Worm (Caenorhabditis elegans) whole organism, L1 larva: ENCODE results near the gene Y60A9A.1.

Experiments
- F16B12.6 ChIP-seq: fragments of 150-350 bp; optimal IDR thresholded peaks from 2 replicates; lab custom pipeline; 2014; ENCODE audit warnings: missing biosample characterization, missing genetic modification characterization
- ama-1 ChIP-seq: fragments of 150-350 bp; optimal IDR thresholded peaks from 2 replicates; lab custom pipeline; 2014
- blmp-1 ChIP-seq: fragments of 150-350 bp; optimal IDR thresholded peaks from 2 replicates; lab custom pipeline; 2014; ENCODE audit warnings: missing biosample characterization, missing genetic modification characterization
- ceh-8 ChIP-seq: fragments of 200-800 bp; sonication (Bioruptor generic); optimal IDR thresholded peaks from 2 replicates; lab custom pipeline; 2018; ENCODE audit warnings: mild to moderate bottlenecking, missing genetic modification characterization, moderate library complexity, missing compliant biosample characterization
- ces-1 ChIP-seq: fragments of 150-350 bp; optimal IDR thresholded peaks from 2 replicates; lab custom pipeline; 2014; ENCODE audit warnings: missing biosample characterization, missing genetic modification reagents, missing genetic modification characterization
- dpl-1 ChIP-seq, 3 experiments: fragments of 150-350 bp in 2 of 3; sonication (generic microtip) in 1 of 3; optimal IDR thresholded peaks; 2 replicates each; lab custom pipeline; 2014 to 2017; ENCODE audit warnings: missing biosample characterization in 3 of 3, missing genetic modification characterization in 3 of 3, missing genetic modification reagents in 3 of 3
- efl-1 ChIP-seq, 4 experiments: fragments of 150-350 bp; optimal IDR thresholded peaks in 3 of 4; peaks in 1 of 4; 1 replicate in 1 of 4; 2 replicates in 3 of 4; lab custom pipeline; 2014; ENCODE audit warnings: missing biosample characterization in 2 of 4, missing genetic modification characterization in 2 of 4, missing genetic modification reagents in 2 of 4
- egl-27 ChIP-seq, 2 experiments: fragments of 150-350 bp in 1 of 2; sonication (generic microtip); optimal IDR thresholded peaks; 3 replicates each; lab custom pipeline; 2017 to 2018; ENCODE audit warnings: missing biosample characterization in 2 of 2, missing genetic modification characterization in 2 of 2, missing genetic modification reagents in 2 of 2
- elt-2 ChIP-seq: sonication (generic microtip); optimal IDR thresholded peaks from 2 replicates; lab custom pipeline; 2016; ENCODE audit warnings: missing genetic modification characterization, mild to moderate bottlenecking, inconsistent platforms, missing compliant biosample characterization, missing genetic modification reagents
- elt-3 ChIP-seq, 6 experiments: fragments of 150-350 bp in 1 of 6; sonication (generic microtip); optimal IDR thresholded peaks; 2 replicates each; lab custom pipeline; 2017 to 2018; ENCODE audit warnings: missing biosample characterization in 6 of 6, missing genetic modification characterization in 6 of 6, inconsistent platforms in 1 of 6
- hlh-4 ChIP-seq: sonication (generic microtip); optimal IDR thresholded peaks from 2 replicates; lab custom pipeline; 2016; ENCODE audit warnings: mild to moderate bottlenecking, missing genetic modification characterization, missing compliant biosample characterization
- jun-1 ChIP-seq: fragments of 150-350 bp; optimal IDR thresholded peaks from 2 replicates; lab custom pipeline; 2014; ENCODE audit warnings: missing biosample characterization, missing genetic modification reagents, missing genetic modification characterization
- lin-14 ChIP-seq: fragments of 200-800 bp; sonication (Bioruptor generic); optimal IDR thresholded peaks from 2 replicates; lab custom pipeline; 2018; ENCODE audit warnings: mild to moderate bottlenecking, missing genetic modification characterization, moderate library complexity, missing compliant biosample characterization
- lin-15B ChIP-seq: fragments of 150-350 bp; sonication (generic microtip); optimal IDR thresholded peaks from 3 replicates; lab custom pipeline; 2014; ENCODE audit warnings: missing biosample characterization, missing genetic modification characterization
- lsy-2 ChIP-seq, 2 experiments: fragments of 150-350 bp; optimal IDR thresholded peaks; 2 replicates each; lab custom pipeline; 2014; ENCODE audit warnings: missing biosample characterization in 2 of 2, missing genetic modification characterization in 2 of 2
- mef-2 ChIP-seq: fragments of 150-350 bp; optimal IDR thresholded peaks from 2 replicates; lab custom pipeline; 2014; ENCODE audit warnings: missing biosample characterization, missing genetic modification characterization
- mep-1 ChIP-seq: fragments of 150-350 bp; optimal IDR thresholded peaks from 2 replicates; lab custom pipeline; 2014; ENCODE audit warnings: missing biosample characterization, missing genetic modification characterization
- nhr-11 ChIP-seq: fragments of 150-350 bp; optimal IDR thresholded peaks from 2 replicates; lab custom pipeline; 2014; ENCODE audit warnings: missing biosample characterization, missing genetic modification characterization
- nhr-12 ChIP-seq: sonication (generic microtip); optimal IDR thresholded peaks from 2 replicates; lab custom pipeline; 2017; ENCODE audit warnings: missing biosample characterization, missing genetic modification characterization
- nhr-47 ChIP-seq: sonication (generic microtip); optimal IDR thresholded peaks from 2 replicates; lab custom pipeline; 2016; ENCODE audit warnings: mild to moderate bottlenecking, missing genetic modification characterization, moderate library complexity, missing compliant biosample characterization
- nhr-71 ChIP-seq: sonication (generic microtip); optimal IDR thresholded peaks from 2 replicates; lab custom pipeline; 2016; ENCODE audit warnings: mild to moderate bottlenecking, missing genetic modification characterization, moderate library complexity, missing compliant biosample characterization
- nhr-76 ChIP-seq: sonication (generic microtip); optimal IDR thresholded peaks from 2 replicates; lab custom pipeline; 2017; ENCODE audit warnings: missing biosample characterization, missing genetic modification characterization
- nhr-77 ChIP-seq: fragments of 150-350 bp; optimal IDR thresholded peaks from 2 replicates; lab custom pipeline; 2014; ENCODE audit warnings: missing biosample characterization, missing genetic modification characterization
- nhr-84 ChIP-seq: sonication (generic microtip); optimal IDR thresholded peaks from 2 replicates; lab custom pipeline; 2017; ENCODE audit warnings: missing biosample characterization, missing genetic modification characterization
- nhr-85 ChIP-seq: sonication (generic microtip); peaks from one replicate; lab custom pipeline; 2016; ENCODE audit warnings: missing genetic modification characterization, inconsistent platforms, missing compliant biosample characterization
- nhr-90 ChIP-seq: sonication (generic microtip); optimal IDR thresholded peaks from 2 replicates; lab custom pipeline; 2016; ENCODE audit warnings: mild to moderate bottlenecking, missing genetic modification characterization, missing compliant biosample characterization; ENCODE audit not compliant: poor library complexity
- pqm-1 ChIP-seq: sonication (generic microtip); optimal IDR thresholded peaks from 3 replicates; lab custom pipeline; 2017; ENCODE audit warnings: missing biosample characterization, missing genetic modification characterization
- rnt-1 ChIP-seq: sonication (generic microtip); optimal IDR thresholded peaks from 2 replicates; lab custom pipeline; 2016; ENCODE audit warnings: mild to moderate bottlenecking, missing genetic modification characterization, moderate library complexity, missing compliant biosample characterization
- snu-23 ChIP-seq: sonication (generic microtip); optimal IDR thresholded peaks from 2 replicates; lab custom pipeline; 2016; ENCODE audit warnings: missing genetic modification characterization, missing compliant biosample characterization
- sptf-1 ChIP-seq: fragments of 150-350 bp; optimal IDR thresholded peaks from 2 replicates; lab custom pipeline; 2014; ENCODE audit warnings: missing biosample characterization, missing genetic modification characterization
- tbx-2 ChIP-seq: sonication (generic microtip); optimal IDR thresholded peaks from 2 replicates; lab custom pipeline; 2016; ENCODE audit warnings: missing genetic modification characterization, missing compliant biosample characterization
- unc-86 ChIP-seq: sonication (generic microtip); optimal IDR thresholded peaks from 2 replicates; lab custom pipeline; 2016; ENCODE audit warnings: missing genetic modification characterization, missing compliant biosample characterization
- xbp-1 ChIP-seq: sonication (generic microtip); optimal IDR thresholded peaks from 2 replicates; lab custom pipeline; 2016; ENCODE audit warnings: missing genetic modification characterization, missing compliant biosample characterization
- zip-4 ChIP-seq: fragments of 200-800 bp; sonication (Bioruptor generic); optimal IDR thresholded peaks from 2 replicates; lab custom pipeline; 2018; ENCODE audit warnings: mild to moderate bottlenecking, missing genetic modification characterization, moderate library complexity, missing compliant biosample characterization
- ztf-4 ChIP-seq: fragments of 150-350 bp; optimal IDR thresholded peaks from 2 replicates; lab custom pipeline; 2014; ENCODE audit warnings: missing biosample characterization, missing genetic modification characterization

The Y60A9A.1 gene

ce11 chrX:14338896-14339295 lies 38.2 kb downstream of the Y60A9A.1 start:
- TF ChIP-seq egl-27 (tag; optimal IDR thresholded peaks at IDR 0.05; lab: Kevin White, UChicago) (no peak), nhr-84 (no peak), F16B12.6 (tag; lab: Kevin White, UChicago) (no peak), ama-1 (no peak), pqm-1 (no peak), elt-2 (tag; lab: Kevin White, UChicago) (no peak), elt-3 (tag; optimal IDR thresholded peaks at IDR 0.05; lab: Kevin White, UChicago) (no peak), nhr-90 (tag; lab: Kevin White, UChicago) (no peak), lin-15B (no peak), ztf-4 (tag; lab: Kevin White, UChicago) (no peak), nhr-11 (no peak), sptf-1 (tag; lab: Kevin White, UChicago) (no peak)
- TF ChIP-seq, all 84 proteins: peak for 0

DNA sequence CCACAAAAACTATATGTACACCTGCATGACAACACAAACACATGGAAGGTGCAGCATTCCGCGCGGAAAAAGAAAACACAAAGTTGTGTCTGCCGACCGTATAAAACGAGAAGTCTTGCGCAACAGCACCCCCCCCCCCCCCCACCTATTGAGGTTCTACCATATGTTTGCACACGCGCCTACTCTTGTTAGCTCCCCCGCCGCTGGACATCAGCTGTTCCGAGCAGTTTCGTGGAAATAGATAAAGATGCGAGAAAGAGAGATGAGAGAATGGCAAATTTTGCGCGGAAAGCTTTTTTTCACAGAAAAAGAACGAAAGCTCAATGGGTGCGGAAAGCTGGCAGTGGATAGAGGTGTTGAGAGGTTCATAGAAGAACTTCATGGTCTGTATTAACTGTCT lies 41.4 kb downstream of the Y60A9A.1 start:
- no peak for TF ChIP-seq nhr-12
- TF ChIP-seq unc-86: no peak
- no peak for TF ChIP-seq hlh-4 (tag; lab: Kevin White, UChicago)
- no peak for TF ChIP-seq mef-2 (tag; lab: Kevin White, UChicago)
- no peak for TF ChIP-seq jun-1 (tag; lab: Kevin White, UChicago)
- TF ChIP-seq lin-14 (GFP tag; lab: Kevin White, UChicago): peak; percentile 25
- no peak for TF ChIP-seq nhr-11
- peak; percentile 14 for TF ChIP-seq rnt-1 (tag; lab: Kevin White, UChicago)
- TF ChIP-seq nhr-76 (tag; lab: Kevin White, UChicago): no peak
- TF ChIP-seq xbp-1 (tag; lab: Kevin White, UChicago): no peak
- TF ChIP-seq ztf-4 (tag; lab: Kevin White, UChicago): no peak
- no peak for TF ChIP-seq nhr-77 (tag; lab: Kevin White, UChicago)
- TF ChIP-seq ces-1 (GFP tag; lab: Kevin White, UChicago): no peak

DNA sequence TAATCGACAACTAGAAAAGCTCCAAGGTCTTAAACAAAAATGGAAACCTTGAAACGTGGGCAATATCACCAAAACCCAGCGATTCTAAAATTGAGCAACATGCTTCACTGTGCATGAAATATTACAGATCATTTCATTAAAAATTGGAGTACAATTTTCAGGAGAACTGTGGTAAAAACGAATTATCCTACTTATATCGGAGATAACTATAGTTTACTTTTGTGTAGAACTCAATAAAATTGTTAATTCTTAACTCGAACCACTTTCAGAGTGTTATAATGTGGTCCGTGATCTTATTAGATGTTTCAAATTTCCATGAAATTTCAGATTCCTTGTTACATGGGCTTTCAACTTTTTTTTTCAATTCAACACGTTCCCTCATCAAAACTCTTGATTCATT lies 41.8 kb downstream of the Y60A9A.1 start, which contains the start of gene K04G11.1:
Gene K04G11.1 (plus strand): TSS at position 301 of the 400 bp plus-strand sequence.
- no peak for TF ChIP-seq dpl-1 (GFP tag; optimal IDR thresholded peaks at IDR 0.05; lab: Kevin White, UChicago)
- TF ChIP-seq nhr-76 (tag; lab: Kevin White, UChicago): no peak
- no peak for TF ChIP-seq mef-2 (tag; lab: Kevin White, UChicago)
- no peak for TF ChIP-seq lin-14 (GFP tag; lab: Kevin White, UChicago)
- no peak for TF ChIP-seq ceh-8 (GFP tag; lab: Kevin White, UChicago)
- TF ChIP-seq nhr-47 (tag; lab: Kevin White, UChicago): no peak
- TF ChIP-seq snu-23 (GFP tag; lab: Kevin White, UChicago): no peak
- TF ChIP-seq nhr-84: no peak
- no peak for TF ChIP-seq nhr-90 (tag; lab: Kevin White, UChicago)
- no peak for TF ChIP-seq nhr-71 (tag; lab: Kevin White, UChicago)
- no peak for TF ChIP-seq unc-86

DNA sequence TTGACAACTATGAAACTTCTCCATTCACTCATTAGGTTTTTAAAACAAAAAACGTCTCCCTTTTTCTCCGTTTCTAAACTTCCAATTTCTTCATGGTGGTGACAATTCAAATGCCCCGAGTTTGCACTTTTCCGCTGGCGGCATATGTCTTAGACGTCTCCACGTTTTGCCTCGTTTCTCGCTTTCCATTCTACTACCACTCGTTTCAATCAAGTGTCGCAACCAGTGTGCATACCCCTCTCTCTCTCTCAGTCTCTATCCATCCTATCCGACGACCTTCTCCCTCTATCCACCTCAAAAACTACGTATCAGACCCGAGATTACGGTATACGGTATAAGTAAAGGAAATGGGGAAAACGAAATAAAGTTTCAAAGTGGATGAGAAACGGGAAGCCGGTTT lies 42.9 kb downstream of the Y60A9A.1 start:
- TF ChIP-seq lin-14 (GFP tag; lab: Kevin White, UChicago) (peak; percentile 32), nhr-85 (no peak), blmp-1 (tag; lab: Kevin White, UChicago) (peak; percentile 15), efl-1 (optimal IDR thresholded peaks at IDR 0.05; lab: Kevin White, UChicago) (peak in 1 of 2 experiments; percentile 3), efl-1 (GFP tag; optimal IDR thresholded peaks at IDR 0.05 in 1 of 2; lab: Kevin White, UChicago) (no peak), mep-1 (peak; percentile 62), zip-4 (GFP tag; lab: Kevin White, UChicago) (no peak), lsy-2 (tag; optimal IDR thresholded peaks at IDR 0.05; lab: Kevin White, UChicago) (peak in 1 of 2 experiments; percentile 44), tbx-2 (tag; lab: Kevin White, UChicago) (no peak), rnt-1 (tag; lab: Kevin White, UChicago) (peak; percentile 37)
- TF ChIP-seq, all 84 proteins: peak for 6
